Fruit fly (Drosophila melanogaster) whole organism, embryonic: ENCODE measurements around the gene CG12012.

ENCODE experiments used
- Antp ChIP-seq: fragments of 200-800 bp; sonication (Bioruptor generic); optimal IDR thresholded peaks from 3 replicates; lab custom pipeline; 2016; ENCODE audit warnings: missing biosample characterization, missing genetic modification characterization
- Atf-2 ChIP-seq: fragments of 200-800 bp; sonication (Bioruptor generic); optimal IDR thresholded peaks from 2 replicates; lab custom pipeline; 2016; ENCODE audit warnings: missing biosample characterization, missing genetic modification characterization
- Atf3 ChIP-seq: fragments of 200-800 bp; sonication (Bioruptor generic); optimal IDR thresholded peaks from 3 replicates; lab custom pipeline; 2016; ENCODE audit warnings: missing biosample characterization, missing genetic modification characterization
- BEAF-32 ChIP-seq: fragments of 200-800 bp; sonication (Bioruptor generic); optimal IDR thresholded peaks from 3 replicates; lab custom pipeline; 2017; ENCODE audit warnings: missing biosample characterization, missing genetic modification characterization, mild to moderate bottlenecking, moderate library complexity, missing genetic modification reagents
- Blimp-1 ChIP-seq: fragments of 200-800 bp; sonication (Bioruptor generic); optimal IDR thresholded peaks from 3 replicates; lab custom pipeline; 2018; ENCODE audit warnings: missing biosample characterization, missing genetic modification characterization, mild to moderate bottlenecking, moderate library complexity, missing genetic modification reagents
- CG10267 ChIP-seq: fragments of 200-800 bp; sonication (Bioruptor generic); optimal IDR thresholded peaks from 2 replicates; lab custom pipeline; 2018; ENCODE audit warnings: missing biosample characterization, mild to moderate bottlenecking, missing genetic modification characterization, moderate library complexity
- CG11696 ChIP-seq: fragments of 200-800 bp; sonication (Bioruptor generic); IDR thresholded peaks from 2 replicates; pipeline ENCODE4 v1.3.6; 2022; ENCODE audit warnings: missing biosample characterization, missing genetic modification characterization
- CG13424 ChIP-seq: fragments of 200-800 bp; sonication (Bioruptor generic); optimal IDR thresholded peaks from 2 replicates; lab custom pipeline; 2019; ENCODE audit warnings: missing biosample characterization, mild to moderate bottlenecking, missing genetic modification characterization, moderate library complexity
- CG1529 ChIP-seq: fragments of 200-800 bp; sonication (Bioruptor generic); optimal IDR thresholded peaks from 3 replicates; lab custom pipeline; 2018; ENCODE audit warnings: missing biosample characterization, missing genetic modification characterization
- CG15696 ChIP-seq: fragments of 200-800 bp; sonication (Bioruptor generic); optimal IDR thresholded peaks from 2 replicates; lab custom pipeline; 2019; ENCODE audit warnings: missing biosample characterization, mild to moderate bottlenecking, missing genetic modification characterization, moderate library complexity
- CG1603 ChIP-seq: fragments of 200-800 bp; sonication (Bioruptor generic); optimal IDR thresholded peaks from 2 replicates; lab custom pipeline; 2019; ENCODE audit warnings: missing biosample characterization, mild to moderate bottlenecking, missing genetic modification characterization, moderate library complexity
- CG16815 ChIP-seq: fragments of 200-800 bp; sonication (Bioruptor generic); optimal IDR thresholded peaks from 3 replicates; lab custom pipeline; 2017; ENCODE audit warnings: missing biosample characterization, mild to moderate bottlenecking, missing genetic modification characterization
- CG18619 ChIP-seq: fragments of 200-800 bp; sonication (Bioruptor generic); optimal IDR thresholded peaks from 3 replicates; lab custom pipeline; 2017; ENCODE audit warnings: missing biosample characterization, mild to moderate bottlenecking, missing genetic modification characterization
- CG2202 ChIP-seq: fragments of 200-800 bp; sonication (Bioruptor generic); optimal IDR thresholded peaks from 2 replicates; lab custom pipeline; 2018; ENCODE audit warnings: missing biosample characterization, mild to moderate bottlenecking, missing genetic modification characterization
- CG31365 ChIP-seq: fragments of 200-800 bp; sonication (Bioruptor generic); optimal IDR thresholded peaks from 2 replicates; lab custom pipeline; 2018; ENCODE audit warnings: missing biosample characterization, mild to moderate bottlenecking, missing genetic modification characterization
- CG33213 ChIP-seq: fragments of 200-800 bp; sonication (Bioruptor generic); optimal IDR thresholded peaks from 3 replicates; lab custom pipeline; 2016; ENCODE audit warnings: missing biosample characterization, missing genetic modification characterization
- CG3995 ChIP-seq: fragments of 200-800 bp; sonication (Bioruptor generic); optimal IDR thresholded peaks from 3 replicates; lab custom pipeline; 2016; ENCODE audit warnings: missing biosample characterization, missing genetic modification characterization
- CG6254 ChIP-seq: fragments of 200-800 bp; sonication (Bioruptor generic); optimal IDR thresholded peaks from 3 replicates; lab custom pipeline; 2017; ENCODE audit warnings: mild to moderate bottlenecking, missing biosample characterization, missing genetic modification reagents, missing genetic modification characterization
- CG7357 ChIP-seq: fragments of 200-800 bp; sonication (Bioruptor generic); IDR thresholded peaks from 3 replicates; pipeline ENCODE4 v1.3.6; 2022; ENCODE audit warnings: missing biosample characterization, missing genetic modification characterization
- CG9727 ChIP-seq: fragments of 200-800 bp; sonication (Bioruptor generic); optimal IDR thresholded peaks from 3 replicates; lab custom pipeline; 2017; ENCODE audit warnings: missing biosample characterization, mild to moderate bottlenecking, missing genetic modification characterization
- D19B ChIP-seq: fragments of 200-800 bp; sonication (Bioruptor generic); optimal IDR thresholded peaks from 2 replicates; lab custom pipeline; 2017; ENCODE audit warnings: missing biosample characterization, mild to moderate bottlenecking, missing genetic modification characterization
- Eip74EF ChIP-seq, 2 experiments: fragments of 200-800 bp in 1 of 2; fragments of >200 bp in 1 of 2; sonication (Bioruptor generic) in 1 of 2; optimal IDR thresholded peaks; 2 replicates each; lab custom pipeline; 2017 to 2019; ENCODE audit warnings: missing biosample characterization in 2 of 2, missing genetic modification characterization in 2 of 2, mild to moderate bottlenecking in 1 of 2, moderate library complexity in 1 of 2
- Fer2 ChIP-seq: fragments of 200-800 bp; sonication (Bioruptor generic); optimal IDR thresholded peaks from 2 replicates; lab custom pipeline; 2018; ENCODE audit warnings: missing biosample characterization, mild to moderate bottlenecking, missing genetic modification characterization, moderate library complexity
- Gsc ChIP-seq: fragments of 200-800 bp; sonication (Bioruptor generic); IDR thresholded peaks from 2 replicates; pipeline ENCODE4 v1.3.6; 2022; ENCODE audit warnings: missing biosample characterization, missing genetic modification characterization
- H2.0 ChIP-seq: fragments of 200-800 bp; sonication (Bioruptor generic); IDR thresholded peaks from 2 replicates; pipeline ENCODE4 v1.3.6; 2022; ENCODE audit warnings: missing biosample characterization, missing genetic modification characterization
- HLHmδ ChIP-seq: fragments of 200-800 bp; sonication (Bioruptor generic); optimal IDR thresholded peaks from 2 replicates; lab custom pipeline; 2018; ENCODE audit warnings: missing biosample characterization, mild to moderate bottlenecking, missing genetic modification characterization, moderate library complexity
- Hr3 ChIP-seq: fragments of 200-800 bp; sonication (Bioruptor generic); optimal IDR thresholded peaks from 3 replicates; lab custom pipeline; 2016; ENCODE audit warnings: missing biosample characterization, missing genetic modification characterization
- Hr39 ChIP-seq: fragments of >200 bp; optimal IDR thresholded peaks from 2 replicates; lab custom pipeline; 2017
- Med ChIP-seq: fragments of 200-800 bp; sonication (Bioruptor generic); peaks from one replicate; lab custom pipeline; 2016; ENCODE audit warnings: missing biosample characterization, missing genetic modification characterization, mild to moderate bottlenecking, inconsistent platforms, moderate library complexity
- NFAT ChIP-seq: fragments of 200-800 bp; sonication (Bioruptor generic); IDR thresholded peaks from 2 replicates; pipeline ENCODE4 v1.3.6; 2022; ENCODE audit warnings: missing biosample characterization, missing genetic modification characterization
- Nf-YC ChIP-seq: fragments of 200-800 bp; optimal IDR thresholded peaks from 3 replicates; lab custom pipeline; 2019; ENCODE audit warnings: missing biosample characterization, mild to moderate bottlenecking, missing genetic modification characterization, moderate library complexity
- Optix ChIP-seq: fragments of 200-800 bp; sonication (Bioruptor generic); IDR thresholded peaks from 3 replicates; pipeline ENCODE4 v1.3.6; 2022; ENCODE audit warnings: missing biosample characterization, missing genetic modification characterization
- Ravus ChIP-seq: fragments of 200-800 bp; sonication (Bioruptor generic); IDR thresholded peaks from 2 replicates; pipeline ENCODE4 v1.3.6; 2022; ENCODE audit warnings: missing biosample characterization, missing genetic modification characterization
- Rfx ChIP-seq: fragments of 200-800 bp; sonication (Bioruptor generic); IDR thresholded peaks from 2 replicates; pipeline ENCODE4 v1.3.6; 2022; ENCODE audit warnings: missing biosample characterization, missing genetic modification characterization
- ase ChIP-seq: fragments of 200-800 bp; sonication (Bioruptor generic); IDR thresholded peaks from 3 replicates; pipeline ENCODE4 v1.3.6; 2022; ENCODE audit warnings: missing biosample characterization, missing genetic modification characterization
- az2 ChIP-seq: fragments of 200-800 bp; sonication (Bioruptor generic); optimal IDR thresholded peaks from 3 replicates; lab custom pipeline; 2016; ENCODE audit warnings: missing biosample characterization, missing genetic modification characterization
- bigmax ChIP-seq: fragments of 200-800 bp; sonication (Bioruptor generic); optimal IDR thresholded peaks from 2 replicates; lab custom pipeline; 2018; ENCODE audit warnings: missing biosample characterization, mild to moderate bottlenecking, missing genetic modification characterization
- dimm ChIP-seq: fragments of 200-800 bp; sonication (Bioruptor generic); IDR thresholded peaks from 2 replicates; pipeline ENCODE4 v1.3.6; 2022; ENCODE audit warnings: missing biosample characterization, missing genetic modification characterization
- dm ChIP-seq: fragments of 200-800 bp; sonication (Bioruptor generic); optimal IDR thresholded peaks from 3 replicates; lab custom pipeline; 2016; ENCODE audit warnings: missing biosample characterization, missing genetic modification characterization
- dmrt99B ChIP-seq: fragments of 200-800 bp; sonication (Bioruptor generic); optimal IDR thresholded peaks from 2 replicates; lab custom pipeline; 2018; ENCODE audit warnings: missing biosample characterization, mild to moderate bottlenecking, missing genetic modification characterization, moderate library complexity
- fd96Cb ChIP-seq: fragments of 200-800 bp; sonication (Bioruptor generic); optimal IDR thresholded peaks from 2 replicates; lab custom pipeline; 2018; ENCODE audit warnings: missing biosample characterization, mild to moderate bottlenecking, missing genetic modification characterization, moderate library complexity
- gcm ChIP-seq: fragments of 200-800 bp; sonication (Bioruptor generic); optimal IDR thresholded peaks from 2 replicates; lab custom pipeline; 2019; ENCODE audit warnings: missing biosample characterization, mild to moderate bottlenecking, missing genetic modification characterization, moderate library complexity
- hkb ChIP-seq, 2 experiments: fragments of 200-800 bp in 1 of 2; fragments of >200 bp in 1 of 2; sonication (Bioruptor generic) in 1 of 2; IDR thresholded peaks in 1 of 2; optimal IDR thresholded peaks in 1 of 2; 2 replicates each; pipeline versions ENCODE4 v1.3.6 to Lab custom; 2017 to 2022; ENCODE audit warnings: missing biosample characterization in 1 of 2, missing genetic modification characterization in 1 of 2
- maf-S ChIP-seq: fragments of 200-800 bp; sonication (Bioruptor generic); optimal IDR thresholded peaks from 2 replicates; lab custom pipeline; 2016; ENCODE audit warnings: missing biosample characterization, missing genetic modification characterization
- onecut ChIP-seq: fragments of 200-800 bp; sonication (Bioruptor generic); IDR thresholded peaks from 2 replicates; pipeline ENCODE4 v1.3.6; 2022; ENCODE audit warnings: missing biosample characterization, missing genetic modification characterization
- sc ChIP-seq, 3 experiments: fragments of >200 bp in 2 of 3; fragments of 200-800 bp in 1 of 3; sonication (Bioruptor generic) in 1 of 3; optimal IDR thresholded peaks; 2 replicates in 2 of 3; 3 replicates in 1 of 3; lab custom pipeline; 2017; ENCODE audit warnings: mild to moderate bottlenecking in 1 of 3, missing biosample characterization in 1 of 3, missing genetic modification characterization in 1 of 3, missing genetic modification reagents in 1 of 3
- sens-2 ChIP-seq: fragments of 200-800 bp; sonication (Bioruptor generic); IDR thresholded peaks from 2 replicates; pipeline ENCODE4 v1.3.6; 2022; ENCODE audit warnings: missing biosample characterization, missing genetic modification characterization
- sisA ChIP-seq: fragments of 200-800 bp; sonication (Bioruptor generic); IDR thresholded peaks from 2 replicates; pipeline ENCODE4 v1.3.6; 2022; ENCODE audit warnings: missing biosample characterization, missing genetic modification characterization
- unpg ChIP-seq: fragments of 200-800 bp; sonication (Bioruptor generic); optimal IDR thresholded peaks from 3 replicates; lab custom pipeline; 2018; ENCODE audit warnings: missing biosample characterization, mild to moderate bottlenecking, missing genetic modification characterization, moderate library complexity
- usp ChIP-seq: fragments of >200 bp; optimal IDR thresholded peaks from 2 replicates; lab custom pipeline; 2017; ENCODE audit warnings: missing biosample characterization, missing genetic modification characterization
- wek ChIP-seq: fragments of 200-800 bp; sonication (Bioruptor generic); optimal IDR thresholded peaks from 3 replicates; lab custom pipeline; 2018; ENCODE audit warnings: missing biosample characterization, mild to moderate bottlenecking, missing genetic modification characterization, moderate library complexity

Gene CG12012

DNA sequence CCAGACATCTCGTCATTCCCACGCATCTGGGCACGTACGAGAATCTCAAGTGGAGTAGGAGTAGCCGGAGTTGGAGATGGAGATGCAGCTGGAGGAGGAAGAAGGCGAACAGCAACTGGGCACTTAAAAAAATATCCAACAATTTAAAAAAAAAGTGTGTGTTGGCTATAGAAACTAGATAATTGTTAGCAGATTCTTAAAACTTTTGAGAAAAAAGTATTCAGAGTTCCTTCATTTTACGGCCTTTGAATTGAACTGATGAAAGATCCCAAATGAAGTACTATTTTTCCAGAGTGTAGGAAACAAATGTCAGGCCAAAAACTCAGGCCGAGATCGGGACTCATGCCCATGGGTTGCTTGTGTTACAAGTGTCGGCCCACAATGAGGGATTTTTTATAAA is 15.3 kb downstream of the CG12012 start (continued):
- no peak for TF ChIP-seq CG18619 (GFP tag; lab: Kevin White, UChicago)
- TF ChIP-seq Hr3 (GFP tag; lab: Kevin White, UChicago) = no peak
- no peak for TF ChIP-seq onecut (GFP tag; lab: Robert Waterston, UW)
- TF ChIP-seq Ravus (GFP tag; lab: Robert Waterston, UW) = no peak
- TF ChIP-seq sc (optimal IDR thresholded peaks at IDR 0.05; lab: Kevin White, UChicago) = no peak
- TF ChIP-seq sc (GFP tag; optimal IDR thresholded peaks at IDR 0.05; lab: Kevin White, UChicago) = peak; percentile 2
- TF ChIP-seq fd96Cb (tag; lab: Kevin White, UChicago) = peak; percentile 17
- TF ChIP-seq hkb (optimal IDR thresholded peaks at IDR 0.05; lab: Kevin White, UChicago) = no peak
- TF ChIP-seq hkb (GFP tag; IDR thresholded peaks at IDR 0.05; lab: Robert Waterston, UW) = no peak
- no peak for TF ChIP-seq BEAF-32
- no peak for TF ChIP-seq dimm
- no peak for TF ChIP-seq Antp (GFP tag; lab: Kevin White, UChicago)
- TF ChIP-seq unpg = peak; percentile 4
- TF ChIP-seq sisA (GFP tag; lab: Robert Waterston, UW) = no peak
- TF ChIP-seq CG2202 = peak; percentile 9
- no peak for TF ChIP-seq CG33213 (GFP tag; lab: Kevin White, UChicago)
- TF ChIP-seq Hr39 (lab: Kevin White, UChicago) = no peak
- no peak for TF ChIP-seq wek (GFP tag; lab: Kevin White, UChicago)
- peak; percentile 24 for TF ChIP-seq CG15696 (tag; lab: Kevin White, UChicago)
- no peak for TF ChIP-seq HLHmδ (GFP tag; lab: Kevin White, UChicago)
- TF ChIP-seq bigmax = no peak
- no peak for TF ChIP-seq dm (GFP tag; lab: Kevin White, UChicago)
- peak; percentile 13 for TF ChIP-seq Atf-2 (GFP tag; lab: Kevin White, UChicago)
- no peak for TF ChIP-seq H2.0 (GFP tag; lab: Robert Waterston, UW)
- no peak for TF ChIP-seq Gsc
- TF ChIP-seq CG13424 (tag; lab: Kevin White, UChicago) = no peak
- no peak for TF ChIP-seq Eip74EF (GFP tag; optimal IDR thresholded peaks at IDR 0.05; lab: Kevin White, UChicago)
- TF ChIP-seq CG1529 (GFP tag; lab: Kevin White, UChicago) = peak; percentile 25
- no peak for TF ChIP-seq NFAT (GFP tag; lab: Robert Waterston, UW)
- TF ChIP-seq Nf-YC (tag; lab: Kevin White, UChicago) = no peak
- TF ChIP-seq usp (GFP tag; lab: Kevin White, UChicago) = no peak
- TF ChIP-seq Atf3 = no peak
- peak; percentile 46 for TF ChIP-seq CG9727
- peak; percentile 20 for TF ChIP-seq Blimp-1 (GFP tag; lab: Kevin White, UChicago)
- no peak for TF ChIP-seq CG11696
- TF ChIP-seq CG16815 (GFP tag; lab: Kevin White, UChicago) = peak; percentile 38
- TF ChIP-seq az2 (GFP tag; lab: Kevin White, UChicago) = peak; percentile 23
- no peak for TF ChIP-seq CG1603 (tag; lab: Kevin White, UChicago)
- TF ChIP-seq gcm = no peak
- TF ChIP-seq Optix (GFP tag; lab: Robert Waterston, UW) = no peak
- TF ChIP-seq CG3995 (GFP tag; lab: Kevin White, UChicago) = no peak
- no peak for TF ChIP-seq CG7357 (GFP tag; lab: Robert Waterston, UW)
- no peak for TF ChIP-seq sens-2 (GFP tag; lab: Robert Waterston, UW)
- TF ChIP-seq CG6254 (GFP tag; lab: Kevin White, UChicago) = peak; percentile 35
- no peak for TF ChIP-seq D19B (GFP tag; lab: Kevin White, UChicago)
- no peak for TF ChIP-seq dmrt99B (tag; lab: Kevin White, UChicago)
- TF ChIP-seq Rfx (GFP tag; lab: Robert Waterston, UW) = no peak
- TF ChIP-seq maf-S = no peak
- no peak for TF ChIP-seq Med (GFP tag; lab: Kevin White, UChicago)
- TF ChIP-seq CG31365 (tag; lab: Kevin White, UChicago) = no peak
- TF ChIP-seq CG10267 (tag; lab: Kevin White, UChicago) = peak; percentile 48
- TF ChIP-seq ase = no peak
- no peak for TF ChIP-seq Fer2 (tag; lab: Kevin White, UChicago)
